Fruit fly (Drosophila melanogaster) whole organism, pupa: ENCODE data around the gene Act5C.

ENCODE experiments used
- CG13204 ChIP-seq: fragments of 200-800 bp; sonication (Bioruptor generic); optimal IDR thresholded peaks from 2 replicates; lab custom pipeline; 2018; ENCODE audit warnings: missing biosample characterization, mild to moderate bottlenecking, missing genetic modification characterization, moderate library complexity
- CG14655 ChIP-seq: fragments of 200-800 bp; sonication (Bioruptor generic); optimal IDR thresholded peaks from 3 replicates; lab custom pipeline; 2017; ENCODE audit warnings: mild to moderate bottlenecking, missing biosample characterization, missing genetic modification reagents, missing genetic modification characterization
- CG15710 ChIP-seq: fragments of 200-800 bp; sonication (Bioruptor generic); optimal IDR thresholded peaks from 2 replicates; lab custom pipeline; 2018; ENCODE audit warnings: missing biosample characterization, mild to moderate bottlenecking, missing genetic modification characterization, moderate library complexity
- CG17806 ChIP-seq: fragments of 200-800 bp; sonication (Bioruptor generic); optimal IDR thresholded peaks from 2 replicates; lab custom pipeline; 2018; ENCODE audit warnings: missing biosample characterization, mild to moderate bottlenecking, missing genetic modification characterization, moderate library complexity
- CG4496 ChIP-seq: fragments of 200-800 bp; sonication (Bioruptor generic); IDR thresholded peaks from 3 replicates; pipeline ENCODE4 v1.3.6; 2022; ENCODE audit warnings: missing biosample characterization, missing genetic modification characterization
- CG8301 ChIP-seq: fragments of 200-800 bp; sonication (Bioruptor generic); optimal IDR thresholded peaks from 2 replicates; lab custom pipeline; 2018; ENCODE audit warnings: missing biosample characterization, mild to moderate bottlenecking, missing genetic modification characterization

dm6 chrX:5952265-5952664 lies 51.6 kb downstream of the Act5C start, which contains the start of gene CG6048:
- no peak for TF ChIP-seq CG14655
- TF ChIP-seq CG4496 (GFP tag; lab: Robert Waterston, UW), result no peak
- TF ChIP-seq CG13204 (GFP tag; lab: Kevin White, UChicago), result no peak
- TF ChIP-seq CG15710 (tag; lab: Kevin White, UChicago), result no peak
- no peak for TF ChIP-seq CG17806 (tag; lab: Kevin White, UChicago)
- no peak for TF ChIP-seq CG8301
